Worm (Caenorhabditis elegans): Measurements from ENCODE around the gene F15E6.3.

DNA sequence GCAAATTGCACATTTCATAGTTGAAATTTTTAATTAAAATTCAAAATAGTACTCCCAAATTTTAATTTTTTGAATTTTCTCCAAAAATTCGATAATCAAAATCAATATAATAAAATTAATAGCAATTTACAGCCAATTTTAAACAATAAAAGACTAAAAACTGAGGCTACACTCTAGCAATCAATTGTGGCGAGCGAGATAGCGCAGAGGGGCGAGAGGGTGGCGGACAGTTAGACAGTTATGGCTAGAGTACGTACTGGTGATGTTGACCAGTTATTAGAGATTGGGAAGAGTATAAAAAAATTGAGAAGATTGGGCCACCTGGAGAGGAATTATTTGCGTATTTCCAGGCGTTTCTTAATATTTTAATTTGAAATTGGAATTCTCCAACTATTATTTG, 17.0 kb upstream of the F15E6.3 start, which contains the start of gene nhr-78:
- TF ChIP-seq madf-5 (GFP tag; IDR thresholded peaks at IDR 0.05) (no peak), attf-4 (tag; optimal IDR thresholded peaks at IDR 0.05) (no peak), hmg-1.1 (GFP tag; IDR thresholded peaks at IDR 0.05) (0 out of 2 replicates have a peak, but pooled peaks have one; percentile 29), ZK546.5 (tag; optimal IDR thresholded peaks at IDR 0.05) (no peak), unc-62 (GFP tag; optimal IDR thresholded peaks at IDR 0.05 in 1 of 2) (no peak), unc-62 (tag; optimal IDR thresholded peaks at IDR 0.05) (no peak), lim-7 (GFP tag; IDR thresholded peaks at IDR 0.05) (no peak), F44E2.7 (GFP tag; IDR thresholded peaks at IDR 0.05) (no peak), ztf-11 (tag; optimal IDR thresholded peaks at IDR 0.05) (no peak), ama-1 (optimal IDR thresholded peaks at IDR 0.05) (no peak), nhr-6 (tag; optimal IDR thresholded peaks at IDR 0.05) (no peak), pqm-1 (tag; optimal IDR thresholded peaks at IDR 0.05) (no peak), snpc-4 (tag; optimal IDR thresholded peaks at IDR 0.05) (no peak)
